Worm (Caenorhabditis elegans) whole organism, L4 larva: ENCODE data around the gene C25F9.6.

Experiments
- aly-2 ChIP-seq: sonication (generic microtip); optimal IDR thresholded peaks from 2 replicates; lab custom pipeline; 2018; ENCODE audit warnings: missing biosample characterization, missing genetic modification characterization
- cey-2 ChIP-seq: sonication (generic microtip); optimal IDR thresholded peaks from 3 replicates; lab custom pipeline; 2017; ENCODE audit warnings: missing genetic modification characterization, mild to moderate bottlenecking, missing compliant biosample characterization, antibody characterized with exemption, borderline replicate concordance; ENCODE audit not compliant: insufficient read depth
- mdl-1 ChIP-seq, 2 experiments: fragments of 150-350 bp in 1 of 2; sonication (generic microtip) in 1 of 2; optimal IDR thresholded peaks; 2 replicates each; lab custom pipeline; 2014 to 2017; ENCODE audit warnings: missing biosample characterization in 2 of 2, missing genetic modification characterization in 2 of 2
- nhr-102 ChIP-seq: sonication (generic microtip); optimal IDR thresholded peaks from 2 replicates; lab custom pipeline; 2016; ENCODE audit warnings: mild to moderate bottlenecking, missing genetic modification characterization, moderate library complexity, missing compliant biosample characterization

- TF ChIP-seq cey-2 (tag; lab: Kevin White, UChicago) (no peak), nhr-102 (tag; lab: Kevin White, UChicago) (no peak), aly-2 (tag; lab: Kevin White, UChicago) (no peak), mdl-1 (tag; optimal IDR thresholded peaks at IDR 0.05; lab: Kevin White, UChicago) (no peak)
Measured at ce11 chrV:19429605-19430004, 24.5 kb upstream of the C25F9.6 start.
